Worm (Caenorhabditis elegans): ENCODE measurements around the gene T14E8.2.

The T14E8.2 gene

ce11 chrX:6543665-6544064, 873 bp downstream of the T14E8.2 start:
- TF ChIP-seq ceh-43 (GFP tag; optimal IDR thresholded peaks at IDR 0.05) (no peak), unc-39 (tag; optimal IDR thresholded peaks at IDR 0.05) (no peak), flh-1 (GFP tag; optimal IDR thresholded peaks at IDR 0.05) (no peak), blmp-1 (tag; optimal IDR thresholded peaks at IDR 0.05) (no peak), nhr-28 (tag; optimal IDR thresholded peaks at IDR 0.05) (no peak), nhr-237 (tag; optimal IDR thresholded peaks at IDR 0.05) (no peak), ham-2 (GFP tag; optimal IDR thresholded peaks at IDR 0.05) (no peak), zip-8 (tag; optimal IDR thresholded peaks at IDR 0.05) (no peak), nhr-76 (tag; optimal IDR thresholded peaks at IDR 0.05) (no peak), unc-120 (tag; optimal IDR thresholded peaks at IDR 0.05; ENCODE audit: poor library complexity, severe bottlenecking) (no peak), ceh-83 (GFP tag; optimal IDR thresholded peaks at IDR 0.05) (no peak), cnd-1 (tag; optimal IDR thresholded peaks at IDR 0.05) (no peak), nhr-12 (tag; optimal IDR thresholded peaks at IDR 0.05) (no peak), ceh-39 (tag; optimal IDR thresholded peaks at IDR 0.05) (no peak), elt-1 (tag; optimal IDR thresholded peaks at IDR 0.05; ENCODE audit: borderline replicate concordance, insufficient read depth) (no peak), elt-3 (tag; optimal IDR thresholded peaks at IDR 0.05) (no peak)

ce11 chrX:6551073-6551652, 8.4 kb downstream of the T14E8.2 start:
- TF ChIP-seq elt-3 (tag; optimal IDR thresholded peaks at IDR 0.05) (no peak), cnd-1 (tag; optimal IDR thresholded peaks at IDR 0.05) (no peak), snpc-4 (tag; optimal IDR thresholded peaks at IDR 0.05) (no peak), sptf-1 (tag; optimal IDR thresholded peaks at IDR 0.05) (no peak), nhr-12 (tag; optimal IDR thresholded peaks at IDR 0.05) (no peak), lin-32 (GFP tag; optimal IDR thresholded peaks at IDR 0.05) (no peak), unc-39 (tag; optimal IDR thresholded peaks at IDR 0.05) (no peak), sem-2 (GFP tag; optimal IDR thresholded peaks at IDR 0.05) (no peak), mls-2 (tag; optimal IDR thresholded peaks at IDR 0.05) (no peak), bed-3 (GFP tag; optimal IDR thresholded peaks at IDR 0.05) (no peak), lin-13 (tag; optimal IDR thresholded peaks at IDR 0.05) (no peak), nhr-76 (tag; optimal IDR thresholded peaks at IDR 0.05) (no peak), blmp-1 (tag; optimal IDR thresholded peaks at IDR 0.05) (no peak)

ce11 chrX:6551679-6552078, 8.9 kb downstream of the T14E8.2 start:
- TF ChIP-seq ceh-43 (GFP tag; optimal IDR thresholded peaks at IDR 0.05) (no peak), tbx-8 (GFP tag; optimal IDR thresholded peaks at IDR 0.05) (no peak), ceh-39 (tag; optimal IDR thresholded peaks at IDR 0.05) (no peak), lsy-2 (tag; optimal IDR thresholded peaks at IDR 0.05) (no peak), M03D4.4 (tag; optimal IDR thresholded peaks at IDR 0.05) (no peak), zip-8 (tag; optimal IDR thresholded peaks at IDR 0.05) (no peak), snpc-4 (tag; optimal IDR thresholded peaks at IDR 0.05) (no peak), sem-2 (GFP tag; optimal IDR thresholded peaks at IDR 0.05) (no peak), unc-62 (GFP tag; optimal IDR thresholded peaks at IDR 0.05) (no peak)

- TF ChIP-seq unc-62 (GFP tag; optimal IDR thresholded peaks at IDR 0.05): no peak
- TF ChIP-seq sem-2 (GFP tag; optimal IDR thresholded peaks at IDR 0.05): no peak
Observed at ce11 chrX:6552806-6553337, 10.1 kb downstream of the T14E8.2 start, which contains the start of gene svh-2. Gene svh-2, plus strand, starts transcription at chrX:6553287.

- TF ChIP-seq elt-3 (tag; optimal IDR thresholded peaks at IDR 0.05): no peak
- TF ChIP-seq ham-2 (GFP tag; optimal IDR thresholded peaks at IDR 0.05): no peak
- TF ChIP-seq lin-13 (tag; optimal IDR thresholded peaks at IDR 0.05): no peak
- TF ChIP-seq nhr-237 (tag; optimal IDR thresholded peaks at IDR 0.05): no peak
Observed at ce11 chrX:6553634-6554033, 10.8 kb downstream of the T14E8.2 start.

- TF ChIP-seq lin-13 (tag; optimal IDR thresholded peaks at IDR 0.05) (no peak), sptf-1 (tag; optimal IDR thresholded peaks at IDR 0.05) (no peak), zip-8 (tag; optimal IDR thresholded peaks at IDR 0.05) (no peak), ceh-43 (GFP tag; optimal IDR thresholded peaks at IDR 0.05) (no peak), flh-1 (GFP tag; optimal IDR thresholded peaks at IDR 0.05) (no peak), lin-32 (GFP tag; optimal IDR thresholded peaks at IDR 0.05) (no peak), pha-4 (tag; optimal IDR thresholded peaks at IDR 0.05) (no peak), unc-62 (GFP tag; optimal IDR thresholded peaks at IDR 0.05) (no peak), snpc-4 (tag; optimal IDR thresholded peaks at IDR 0.05) (no peak), mab-5 (tag; optimal IDR thresholded peaks at IDR 0.05) (no peak), elt-3 (tag; optimal IDR thresholded peaks at IDR 0.05) (no peak), mep-1 (tag; optimal IDR thresholded peaks at IDR 0.05) (no peak), M03D4.4 (tag; optimal IDR thresholded peaks at IDR 0.05) (no peak), drap-1 (GFP tag; optimal IDR thresholded peaks at IDR 0.05) (no peak), ham-2 (GFP tag; optimal IDR thresholded peaks at IDR 0.05) (no peak), mls-2 (tag; optimal IDR thresholded peaks at IDR 0.05) (no peak)
Observed at ce11 chrX:6560495-6560894, 17.7 kb downstream of the T14E8.2 start.

Data from whole organism, mixed stage, embryonic.